Worm (Caenorhabditis elegans): Measurements from ENCODE around the gene Y43D4A.6.
"Not testable (repeated sequence)": the region's sequence is repeated elsewhere in the genome, so short reads cannot be mapped to it uniquely, and the experiment has no call there.

The Y43D4A.6 gene

DNA sequence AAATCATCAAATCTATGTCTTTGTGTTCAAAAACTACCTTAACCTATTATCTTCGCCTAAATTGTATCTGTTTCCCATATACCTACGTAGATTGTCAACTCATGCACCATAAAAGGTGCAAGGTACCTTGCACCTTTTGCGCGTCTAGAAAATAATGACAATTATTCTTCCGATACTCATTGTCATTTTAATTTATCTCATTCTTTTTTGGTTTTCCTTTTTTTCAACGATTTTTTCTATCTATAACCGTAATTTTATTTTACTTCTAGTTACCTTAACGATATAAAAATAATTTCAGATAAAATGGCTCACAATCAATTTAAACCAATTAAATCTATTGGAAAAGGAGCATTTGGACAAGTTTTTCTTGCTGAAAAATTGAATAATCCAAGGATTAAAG is at the start of gene Y43D4A.6:
TSS of gene Y43D4A.6 (plus strand) at position 301 of the 400 bp plus-strand sequence.
- no peak for TF ChIP-seq flt-1 (GFP tag; IDR thresholded peaks at IDR 0.05)
- no peak for TF ChIP-seq T22C8.4 (GFP tag; IDR thresholded peaks at IDR 0.05)
- no peak for TF ChIP-seq cog-1 (tag; optimal IDR thresholded peaks at IDR 0.05)
- TF ChIP-seq tab-1 (GFP tag; IDR thresholded peaks at IDR 0.05): no peak
- no peak for TF ChIP-seq klf-2 (GFP tag; conservative IDR thresholded peaks at IDR 0.05)
- no peak for TF ChIP-seq ztf-23 (GFP tag; IDR thresholded peaks at IDR 0.05)

DNA sequence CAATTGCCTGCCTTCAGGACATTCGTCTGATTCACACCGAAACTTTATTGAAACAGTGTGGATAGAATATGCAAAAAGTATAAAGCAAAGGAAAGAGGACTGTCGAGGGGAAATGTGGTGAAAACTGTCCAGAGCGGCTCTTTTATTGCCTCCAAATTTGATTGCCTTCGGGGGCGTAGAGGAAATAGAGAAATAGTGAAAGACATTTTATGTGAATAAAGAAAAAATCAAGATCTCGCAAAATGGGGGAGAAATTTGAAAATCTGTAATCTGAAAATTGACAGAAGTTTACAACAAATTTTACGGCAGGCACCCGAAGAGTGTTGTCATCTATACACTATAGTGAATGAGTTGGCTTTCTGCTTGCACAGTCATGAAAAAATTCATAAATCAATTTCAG is 46.4 kb upstream of the Y43D4A.6 start, which contains the start of gene Y51H4A.24:
TSS of gene Y51H4A.24 (minus strand) at position 101 of the 400 bp plus-strand sequence.
- TF ChIP-seq med-1 (GFP tag; optimal IDR thresholded peaks at IDR 0.05; ENCODE audit: insufficient read depth): no peak
- TF ChIP-seq tab-1 (GFP tag; IDR thresholded peaks at IDR 0.05): no peak
- no peak for TF ChIP-seq flt-1 (GFP tag; IDR thresholded peaks at IDR 0.05)
- TF ChIP-seq T22C8.4 (GFP tag; IDR thresholded peaks at IDR 0.05): no peak
- no peak for TF ChIP-seq ztf-29 (GFP tag; IDR thresholded peaks at IDR 0.05)
- no peak for TF ChIP-seq ztf-23 (GFP tag; IDR thresholded peaks at IDR 0.05)
- TF ChIP-seq klf-2 (GFP tag; conservative IDR thresholded peaks at IDR 0.05): no peak

DNA sequence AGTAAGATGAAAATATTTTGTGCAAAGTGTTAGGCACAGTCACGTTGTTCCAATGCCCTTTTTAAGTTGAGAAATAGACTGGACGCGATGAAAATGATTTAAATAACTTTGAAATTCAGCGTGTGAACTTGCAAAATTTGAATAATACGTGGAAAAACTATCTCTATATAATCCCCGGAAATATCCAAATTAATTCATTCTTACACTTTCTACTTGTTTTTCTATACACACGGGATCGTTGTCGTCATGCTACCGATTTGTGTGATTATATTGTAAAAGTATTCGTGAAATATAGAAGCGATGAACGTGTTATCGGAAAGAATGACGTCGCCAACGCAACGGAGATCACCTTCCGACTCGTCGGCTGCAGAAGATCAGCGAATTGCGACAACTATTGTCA is 43.6 kb upstream of the Y43D4A.6 start, which contains the start of gene Y43D4A.1:
TSS of gene Y43D4A.1 (plus strand) at position 301 of the 400 bp plus-strand sequence.
- TF ChIP-seq tab-1 (GFP tag; IDR thresholded peaks at IDR 0.05) (no peak), klf-2 (GFP tag; conservative IDR thresholded peaks at IDR 0.05) (no peak), med-1 (GFP tag; optimal IDR thresholded peaks at IDR 0.05; ENCODE audit: insufficient read depth) (no peak), T22C8.4 (GFP tag; IDR thresholded peaks at IDR 0.05) (no peak), ref-1 (GFP tag; conservative IDR thresholded peaks at IDR 0.05) (no peak), ztf-29 (GFP tag; IDR thresholded peaks at IDR 0.05) (no peak), ztf-23 (GFP tag; IDR thresholded peaks at IDR 0.05) (no peak), cog-1 (tag; optimal IDR thresholded peaks at IDR 0.05) (no peak), flt-1 (GFP tag; IDR thresholded peaks at IDR 0.05) (no peak)

DNA sequence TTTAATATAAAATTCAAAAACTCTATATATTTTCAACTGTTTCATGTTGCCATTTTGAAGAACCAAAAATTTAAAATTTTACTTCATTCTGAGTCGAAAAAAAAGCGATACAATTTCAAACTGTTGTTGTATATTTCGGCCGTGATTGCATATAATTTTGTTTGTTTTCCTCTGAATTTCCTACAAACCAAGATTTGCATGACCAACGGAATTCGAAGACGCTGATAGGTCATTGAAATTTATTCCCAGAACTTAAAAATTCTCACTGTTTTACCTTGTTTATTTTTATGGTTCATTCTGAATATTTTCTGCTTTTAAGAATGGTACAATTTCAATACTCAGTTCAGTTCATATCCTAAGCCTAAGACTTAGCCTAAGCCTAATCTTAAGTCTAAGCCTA is 36.0 kb upstream of the Y43D4A.6 start:
- TF ChIP-seq ztf-23 (GFP tag; IDR thresholded peaks at IDR 0.05): no peak

DNA sequence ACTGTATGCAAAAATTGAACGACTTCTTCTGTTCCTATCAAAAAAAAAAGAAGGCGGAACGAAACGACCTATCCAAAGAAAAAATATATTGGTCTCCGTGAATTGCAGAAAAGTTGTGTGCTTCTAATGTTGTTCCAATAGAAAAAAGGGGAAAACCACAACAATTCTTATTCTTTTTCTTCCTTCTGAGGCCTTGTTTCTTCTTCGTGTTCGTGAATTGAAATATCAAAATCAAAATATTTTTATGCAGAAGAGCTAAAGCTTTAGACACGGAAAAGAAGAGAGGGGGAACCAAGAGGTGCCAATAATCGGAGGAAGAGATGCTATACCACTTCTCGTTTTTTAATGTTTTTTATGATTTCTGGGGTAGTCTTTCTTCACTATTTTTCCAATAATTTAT is 31.4 kb upstream of the Y43D4A.6 start, which contains the start of gene Y43D4A.2:
TSS of gene Y43D4A.2 (minus strand) at position 101 of the 400 bp plus-strand sequence.
- not testable (repeated sequence) for TF ChIP-seq klf-2 (GFP tag; conservative IDR thresholded peaks at IDR 0.05); flt-1 (GFP tag; IDR thresholded peaks at IDR 0.05); T22C8.4 (GFP tag; IDR thresholded peaks at IDR 0.05)

DNA sequence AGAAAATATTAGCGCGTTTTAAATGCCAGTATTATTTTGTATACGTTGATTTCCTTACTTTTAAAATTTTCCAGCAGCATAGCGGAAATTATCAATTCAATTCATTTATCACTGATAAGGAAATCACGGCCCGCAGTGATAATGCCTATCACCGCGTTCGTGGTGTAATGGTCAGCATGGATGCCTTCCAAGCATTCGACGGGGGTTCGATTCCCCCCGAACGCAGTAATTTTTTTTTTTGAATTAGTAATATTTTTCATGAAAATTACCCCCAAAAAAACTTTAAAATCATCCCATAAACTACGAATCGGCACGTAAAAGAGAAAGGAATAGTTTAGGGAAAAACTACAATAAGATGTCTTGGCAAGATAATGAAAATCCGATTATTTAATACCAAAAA is 12.1 kb upstream of the Y43D4A.6 start:
- 0 out of 2 replicates have a peak, but pooled peaks have one; percentile 30 for TF ChIP-seq ztf-29 (GFP tag; IDR thresholded peaks at IDR 0.05)
- peak; percentile 62; the same call in 1 of the 2 replicates for TF ChIP-seq ztf-23 (GFP tag; IDR thresholded peaks at IDR 0.05)
- 0 out of 2 replicates have a peak, but pooled peaks have one; percentile 38 for TF ChIP-seq ref-1 (GFP tag; conservative IDR thresholded peaks at IDR 0.05)
- no peak for TF ChIP-seq klf-2 (GFP tag; conservative IDR thresholded peaks at IDR 0.05)

DNA sequence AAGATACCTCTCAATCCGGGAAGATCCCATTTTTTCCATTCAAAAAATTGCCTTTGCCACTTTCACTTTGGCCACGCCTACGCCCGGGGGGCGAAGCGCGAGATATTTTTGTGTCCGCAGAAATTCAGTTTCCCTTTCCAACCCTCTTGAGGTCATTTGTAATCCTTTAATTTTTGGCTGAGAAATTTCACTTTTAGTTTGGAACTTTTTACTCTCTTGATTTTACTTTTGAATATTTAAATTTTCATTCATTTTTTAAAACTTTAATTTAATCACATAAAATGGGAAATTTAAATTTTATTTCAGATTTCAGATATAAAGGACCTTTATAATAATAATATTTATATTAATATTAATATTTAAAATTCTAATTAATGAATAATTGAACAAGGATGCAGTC is 11.7 kb upstream of the Y43D4A.6 start, which contains the start of gene Y43D4A.5:
TSS of gene Y43D4A.5 (plus strand) at position 301 of the 400 bp plus-strand sequence.
- TF ChIP-seq med-1 (GFP tag; optimal IDR thresholded peaks at IDR 0.05; ENCODE audit: insufficient read depth): no peak
- TF ChIP-seq flt-1 (GFP tag; IDR thresholded peaks at IDR 0.05): no peak

DNA sequence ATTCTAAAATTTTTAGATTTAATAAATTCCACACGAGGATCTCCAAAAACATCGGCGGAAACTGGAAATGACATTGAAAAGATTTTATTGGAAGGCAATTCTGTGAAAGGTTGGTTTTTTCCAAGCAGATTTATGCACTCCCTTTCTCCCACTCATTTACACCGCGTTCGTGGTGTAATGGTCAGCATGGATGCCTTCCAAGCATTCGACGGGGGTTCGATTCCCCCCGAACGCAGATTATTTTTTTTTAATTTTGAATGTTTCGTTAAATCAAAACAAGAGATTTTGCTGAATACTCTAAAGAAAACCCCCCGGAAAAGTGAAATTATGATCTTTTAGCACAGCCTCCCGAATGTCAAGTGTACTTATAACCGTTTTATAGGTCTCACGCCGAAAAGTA is 11.2 kb upstream of the Y43D4A.6 start:
- peak; percentile 71 for TF ChIP-seq ztf-29 (GFP tag; IDR thresholded peaks at IDR 0.05)
- peak; percentile 37 for TF ChIP-seq med-1 (GFP tag; optimal IDR thresholded peaks at IDR 0.05; ENCODE audit: insufficient read depth)
- peak; percentile 88 for TF ChIP-seq tab-1 (GFP tag; IDR thresholded peaks at IDR 0.05)
- peak; percentile 69 for TF ChIP-seq T22C8.4 (GFP tag; IDR thresholded peaks at IDR 0.05)
- TF ChIP-seq cog-1 (tag; optimal IDR thresholded peaks at IDR 0.05): peak; percentile 11
- TF ChIP-seq flt-1 (GFP tag; IDR thresholded peaks at IDR 0.05): peak; percentile 82
- 0 out of 2 replicates have a peak, but pooled peaks have one; percentile 46 for TF ChIP-seq klf-2 (GFP tag; conservative IDR thresholded peaks at IDR 0.05)
- TF ChIP-seq ztf-23 (GFP tag; IDR thresholded peaks at IDR 0.05): peak; percentile 82
- TF ChIP-seq ref-1 (GFP tag; conservative IDR thresholded peaks at IDR 0.05): peak; percentile 45; the same call in 1 of the 2 replicates

DNA sequence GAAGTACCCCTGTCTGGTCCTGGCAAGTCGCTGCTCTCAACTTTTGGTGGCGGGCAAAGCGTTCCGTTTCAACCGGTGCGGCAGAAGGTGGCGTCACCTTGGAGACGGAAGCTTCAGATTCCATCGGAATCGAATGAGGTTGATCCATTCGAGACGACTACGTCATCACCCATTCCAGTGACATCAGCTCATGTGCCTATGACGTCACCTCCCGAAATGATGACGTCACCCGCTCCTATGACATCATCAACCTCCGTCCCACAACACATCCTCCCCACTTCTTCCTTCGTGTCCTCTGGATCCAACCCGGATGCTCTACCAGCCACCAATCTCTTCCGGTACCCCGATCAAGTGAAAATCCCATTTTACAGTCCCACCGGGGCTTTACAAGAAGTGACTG is 10.2 kb upstream of the Y43D4A.6 start:
- TF ChIP-seq med-1 (GFP tag; optimal IDR thresholded peaks at IDR 0.05; ENCODE audit: insufficient read depth) (no peak), T22C8.4 (GFP tag; IDR thresholded peaks at IDR 0.05) (no peak), ref-1 (GFP tag; conservative IDR thresholded peaks at IDR 0.05) (no peak), klf-2 (GFP tag; conservative IDR thresholded peaks at IDR 0.05) (no peak), ztf-23 (GFP tag; IDR thresholded peaks at IDR 0.05) (no peak), cog-1 (tag; optimal IDR thresholded peaks at IDR 0.05) (no peak), tab-1 (GFP tag; IDR thresholded peaks at IDR 0.05) (no peak), flt-1 (GFP tag; IDR thresholded peaks at IDR 0.05) (no peak), ztf-29 (GFP tag; IDR thresholded peaks at IDR 0.05) (no peak)

DNA sequence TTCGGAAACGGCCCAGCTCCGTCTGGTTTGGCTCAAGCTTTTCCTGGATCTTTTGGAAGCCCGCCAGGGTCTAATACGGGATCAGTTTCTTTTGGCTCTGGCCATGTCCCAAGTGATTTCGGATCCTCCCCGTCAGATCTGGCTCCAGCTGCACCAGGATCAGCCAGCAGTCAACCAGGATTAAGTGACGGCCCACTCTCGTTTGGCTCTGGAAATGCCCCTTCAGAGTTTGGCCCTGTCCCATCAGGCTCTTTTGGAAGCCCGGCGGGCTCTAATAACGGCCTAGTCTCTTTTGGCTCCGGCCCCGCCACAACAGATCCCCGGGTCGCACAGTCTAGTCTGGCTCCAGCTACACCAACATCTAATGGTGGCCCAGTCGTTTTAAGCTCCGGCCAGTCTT is 9.4 kb upstream of the Y43D4A.6 start:
- TF ChIP-seq ztf-23 (GFP tag; IDR thresholded peaks at IDR 0.05) (no peak), klf-2 (GFP tag; conservative IDR thresholded peaks at IDR 0.05) (no peak), ztf-29 (GFP tag; IDR thresholded peaks at IDR 0.05) (no peak), med-1 (GFP tag; optimal IDR thresholded peaks at IDR 0.05; ENCODE audit: insufficient read depth) (no peak), T22C8.4 (GFP tag; IDR thresholded peaks at IDR 0.05) (no peak), tab-1 (GFP tag; IDR thresholded peaks at IDR 0.05) (no peak), ref-1 (GFP tag; conservative IDR thresholded peaks at IDR 0.05) (no peak), flt-1 (GFP tag; IDR thresholded peaks at IDR 0.05) (no peak), cog-1 (tag; optimal IDR thresholded peaks at IDR 0.05) (no peak)

DNA sequence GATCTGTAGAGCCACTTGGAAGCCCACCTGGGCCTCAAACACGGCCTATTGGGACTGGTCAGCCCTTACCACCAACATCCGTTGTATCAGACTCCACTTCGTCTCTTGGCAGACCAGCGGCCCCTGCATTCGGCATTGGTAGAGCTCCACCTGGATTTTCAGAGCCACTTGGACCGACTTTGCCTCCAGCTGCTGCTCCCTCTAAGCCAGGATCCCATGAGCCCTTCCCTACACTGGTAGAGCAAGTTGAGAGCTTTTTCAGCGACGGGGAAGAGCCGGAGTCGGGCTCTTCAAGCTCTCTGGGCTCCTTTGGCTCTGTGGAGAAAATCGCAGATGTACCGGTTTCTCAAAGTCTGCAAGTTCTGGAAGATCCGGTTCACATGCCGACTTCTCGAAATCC is 8.5 kb upstream of the Y43D4A.6 start:
- TF ChIP-seq ztf-29 (GFP tag; IDR thresholded peaks at IDR 0.05) (no peak), tab-1 (GFP tag; IDR thresholded peaks at IDR 0.05) (no peak), ref-1 (GFP tag; conservative IDR thresholded peaks at IDR 0.05) (no peak), klf-2 (GFP tag; conservative IDR thresholded peaks at IDR 0.05) (no peak), med-1 (GFP tag; optimal IDR thresholded peaks at IDR 0.05; ENCODE audit: insufficient read depth) (no peak), T22C8.4 (GFP tag; IDR thresholded peaks at IDR 0.05) (no peak), ztf-23 (GFP tag; IDR thresholded peaks at IDR 0.05) (no peak), cog-1 (tag; optimal IDR thresholded peaks at IDR 0.05) (no peak), flt-1 (GFP tag; IDR thresholded peaks at IDR 0.05) (no peak)
